Fruit fly (Drosophila melanogaster): ENCODE measurements around the gene CG32270.

Gene CG32270

DNA sequence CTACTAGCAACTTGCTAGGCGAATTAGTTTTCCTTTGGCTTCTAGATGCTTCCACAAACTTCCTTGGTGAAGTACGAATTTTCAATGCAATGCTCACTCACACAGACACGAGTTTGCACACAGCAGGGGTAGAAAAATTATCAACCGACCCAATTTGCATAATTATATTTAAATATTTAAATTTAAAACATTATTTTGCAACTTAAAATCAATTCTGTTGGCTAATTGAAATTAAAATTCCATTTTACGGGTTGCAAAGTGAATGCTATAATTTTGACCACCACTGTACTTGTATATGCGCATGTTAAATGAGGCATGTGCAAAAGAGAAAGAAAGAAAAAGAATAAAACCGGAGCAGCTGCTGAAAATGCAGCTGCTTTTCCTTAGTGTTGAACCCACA lies 14.7 kb downstream of the CG32270 start (continued):
- TF ChIP-seq fru (optimal IDR thresholded peaks at IDR 0.05): no peak
- peak; percentile 84 for TF ChIP-seq CG9437 (GFP tag; optimal IDR thresholded peaks at IDR 0.05)
- peak; percentile 43; the same call in 1 of the 2 replicates for TF ChIP-seq Dip2 (GFP tag; IDR thresholded peaks at IDR 0.05)
- TF ChIP-seq CG18476 (GFP tag; optimal IDR thresholded peaks at IDR 0.05): peak; percentile 86
- TF ChIP-seq Rx (GFP tag; IDR thresholded peaks at IDR 0.05): peak; percentile 93
- no peak for TF ChIP-seq ab (GFP tag; optimal IDR thresholded peaks at IDR 0.05)
- TF ChIP-seq tgo (GFP tag; IDR thresholded peaks at IDR 0.05): peak; percentile 93
- TF ChIP-seq CG1233 (GFP tag; optimal IDR thresholded peaks at IDR 0.05): peak; percentile 88
- no peak for TF ChIP-seq CG17912 (GFP tag; optimal IDR thresholded peaks at IDR 0.05)
- TF ChIP-seq CG2889 (GFP tag; IDR thresholded peaks at IDR 0.05): peak; percentile 81
- peak; percentile 53 for TF ChIP-seq crol (GFP tag; IDR thresholded peaks at IDR 0.05)
- peak; percentile 85 for TF ChIP-seq CG30403 (GFP tag; optimal IDR thresholded peaks at IDR 0.05)
- peak; percentile 2 for TF ChIP-seq pfk (GFP tag; optimal IDR thresholded peaks at IDR 0.05)
- TF ChIP-seq Dp (GFP tag; optimal IDR thresholded peaks at IDR 0.05): no peak
- TF ChIP-seq CG10321 (GFP tag; IDR thresholded peaks at IDR 0.05): peak; percentile 76
- TF ChIP-seq ssp (GFP tag; IDR thresholded peaks at IDR 0.05): peak; percentile 79
- TF ChIP-seq CG18764 (GFP tag; optimal IDR thresholded peaks at IDR 0.05): peak; percentile 85
- TF ChIP-seq CG10147 (GFP tag; optimal IDR thresholded peaks at IDR 0.05): peak; percentile 93
- TF ChIP-seq CG11085 (GFP tag; IDR thresholded peaks at IDR 0.05): peak; percentile 81
- peak; percentile 48 for TF ChIP-seq HLH54F (GFP tag; optimal IDR thresholded peaks at IDR 0.05)
- TF ChIP-seq CG18599 (GFP tag; optimal IDR thresholded peaks at IDR 0.05): peak; percentile 96
- peak; percentile 93 for TF ChIP-seq Aef1 (GFP tag; IDR thresholded peaks at IDR 0.05)
- peak; percentile 63 for TF ChIP-seq ems (GFP tag; optimal IDR thresholded peaks at IDR 0.05)
- no peak for TF ChIP-seq CG7963 (GFP tag; IDR thresholded peaks at IDR 0.05; ENCODE audit: partially characterized antibody)
- TF ChIP-seq CG10462 (GFP tag; optimal IDR thresholded peaks at IDR 0.05): peak; percentile 80
- no peak for TF ChIP-seq nerfin-2 (GFP tag; IDR thresholded peaks at IDR 0.05; ENCODE audit: partially characterized antibody)
- TF ChIP-seq chinmo (GFP tag; IDR thresholded peaks at IDR 0.05; ENCODE audit: partially characterized antibody): no peak
- TF ChIP-seq croc (GFP tag; conservative IDR thresholded peaks at IDR 0.05): peak; percentile 88
- TF ChIP-seq esg (GFP tag; conservative IDR thresholded peaks at IDR 0.05): peak; percentile 89
- TF ChIP-seq Blimp-1 (GFP tag; optimal IDR thresholded peaks at IDR 0.05): peak; percentile 90
- no peak for TF ChIP-seq maf-S (GFP tag; optimal IDR thresholded peaks at IDR 0.05)
- peak; percentile 95 for TF ChIP-seq chm (GFP tag; IDR thresholded peaks at IDR 0.05)
- peak; percentile 82 for TF ChIP-seq CG6175 (GFP tag; IDR thresholded peaks at IDR 0.05)
- TF ChIP-seq CG3163 (GFP tag; optimal IDR thresholded peaks at IDR 0.05): no peak
- peak; percentile 91 for TF ChIP-seq onecut (GFP tag; IDR thresholded peaks at IDR 0.05)
- peak; percentile 92 for TF ChIP-seq CG7372 (GFP tag; IDR thresholded peaks at IDR 0.05)
- TF ChIP-seq CG2116 (GFP tag; optimal IDR thresholded peaks at IDR 0.05): peak; percentile 66
- peak; percentile 92 for TF ChIP-seq phol (tag; optimal IDR thresholded peaks at IDR 0.05)
- TF ChIP-seq Med (GFP tag): peak; percentile 91
- TF ChIP-seq NC2β (GFP tag; optimal IDR thresholded peaks at IDR 0.05): peak; percentile 43
- no peak for TF ChIP-seq btn (GFP tag; optimal IDR thresholded peaks at IDR 0.05)
- no peak for TF ChIP-seq hb (GFP tag; IDR thresholded peaks at IDR 0.05; ENCODE audit: partially characterized antibody)
- peak; percentile 67 for TF ChIP-seq Jarid2 (GFP tag; optimal IDR thresholded peaks at IDR 0.05)
- TF ChIP-seq Trl (optimal IDR thresholded peaks at IDR 0.05): no peak
- peak; percentile 47 for TF ChIP-seq Trl (GFP tag; optimal IDR thresholded peaks at IDR 0.05)
- peak; percentile 95 for TF ChIP-seq CG17829 (tag; optimal IDR thresholded peaks at IDR 0.05)
- TF ChIP-seq CG17612 (GFP tag; IDR thresholded peaks at IDR 0.05): peak; percentile 70
- TF ChIP-seq CG17802 (tag; optimal IDR thresholded peaks at IDR 0.05): peak; percentile 78
- peak; percentile 67 for TF ChIP-seq CG4854 (GFP tag; optimal IDR thresholded peaks at IDR 0.05)
- peak; percentile 96 for TF ChIP-seq dmrt99B (tag; optimal IDR thresholded peaks at IDR 0.05)
- peak; percentile 92 for TF ChIP-seq Dbx (GFP tag; IDR thresholded peaks at IDR 0.05)
- TF ChIP-seq hbn (GFP tag; IDR thresholded peaks at IDR 0.05; ENCODE audit: partially characterized antibody): no peak
